Fruit fly (Drosophila melanogaster) whole organism, embryonic: ENCODE results near the gene Hrb27C.

Source experiments
- Antp ChIP-seq: fragments of 200-800 bp; sonication (Bioruptor generic); optimal IDR thresholded peaks from 3 replicates; lab custom pipeline; 2016; ENCODE audit warnings: missing biosample characterization, missing genetic modification characterization
- Atf-2 ChIP-seq: fragments of 200-800 bp; sonication (Bioruptor generic); optimal IDR thresholded peaks from 2 replicates; lab custom pipeline; 2016; ENCODE audit warnings: missing biosample characterization, missing genetic modification characterization
- CG11504 ChIP-seq: fragments of 200-800 bp; sonication (Bioruptor generic); optimal IDR thresholded peaks from 3 replicates; lab custom pipeline; 2019; ENCODE audit warnings: missing biosample characterization, mild to moderate bottlenecking, missing genetic modification characterization, moderate library complexity
- CG11560 ChIP-seq: fragments of 200-800 bp; sonication (Bioruptor generic); IDR thresholded peaks from 3 replicates; pipeline ENCODE4 v1.3.6; 2022; ENCODE audit warnings: missing biosample characterization, missing genetic modification characterization
- CG11723 ChIP-seq: fragments of 200-800 bp; sonication (Bioruptor generic); optimal IDR thresholded peaks from 2 replicates; lab custom pipeline; 2017; ENCODE audit warnings: missing biosample characterization, mild to moderate bottlenecking, missing genetic modification characterization
- CG12299 ChIP-seq: fragments of 200-800 bp; sonication (Bioruptor generic); optimal IDR thresholded peaks from 2 replicates; lab custom pipeline; 2018; ENCODE audit warnings: missing biosample characterization, mild to moderate bottlenecking, missing genetic modification characterization
- CG12659 ChIP-seq: fragments of 200-800 bp; sonication (Bioruptor generic); optimal IDR thresholded peaks from 3 replicates; lab custom pipeline; 2017; ENCODE audit warnings: mild to moderate bottlenecking, missing biosample characterization, missing genetic modification reagents, missing genetic modification characterization
- CG13287 ChIP-seq: fragments of 200-800 bp; sonication (Bioruptor generic); IDR thresholded peaks from 2 replicates; pipeline ENCODE4 v1.3.6; 2022; ENCODE audit warnings: missing biosample characterization, missing genetic modification characterization; ENCODE audit not compliant: partially characterized antibody
- CG13775 ChIP-seq: fragments of 200-800 bp; sonication (Bioruptor generic); optimal IDR thresholded peaks from 3 replicates; lab custom pipeline; 2017; ENCODE audit warnings: missing biosample characterization, mild to moderate bottlenecking, missing genetic modification characterization
- CG14710 ChIP-seq: fragments of 200-800 bp; sonication (Bioruptor generic); optimal IDR thresholded peaks from 3 replicates; lab custom pipeline; 2019; ENCODE audit warnings: missing biosample characterization, mild to moderate bottlenecking, missing genetic modification characterization, moderate library complexity
- CG15514 ChIP-seq: fragments of 200-800 bp; sonication (Bioruptor generic); optimal IDR thresholded peaks from 3 replicates; lab custom pipeline; 2017; ENCODE audit warnings: missing biosample characterization, missing genetic modification characterization, mild to moderate bottlenecking, moderate library complexity, missing genetic modification reagents
- CG15696 ChIP-seq: fragments of 200-800 bp; sonication (Bioruptor generic); optimal IDR thresholded peaks from 2 replicates; lab custom pipeline; 2019; ENCODE audit warnings: missing biosample characterization, mild to moderate bottlenecking, missing genetic modification characterization, moderate library complexity
- CG17186 ChIP-seq: fragments of 200-800 bp; sonication (Bioruptor generic); optimal IDR thresholded peaks from 3 replicates; lab custom pipeline; 2017; ENCODE audit warnings: missing biosample characterization, missing genetic modification reagents, missing genetic modification characterization
- CG17385 ChIP-seq: fragments of 200-800 bp; sonication (Bioruptor generic); optimal IDR thresholded peaks from 3 replicates; lab custom pipeline; 2018; ENCODE audit warnings: missing biosample characterization, mild to moderate bottlenecking, missing genetic modification characterization
- CG18011 ChIP-seq: fragments of 200-800 bp; sonication (Bioruptor generic); optimal IDR thresholded peaks from 2 replicates; lab custom pipeline; 2017; ENCODE audit warnings: missing biosample characterization, missing genetic modification characterization, mild to moderate bottlenecking, moderate library complexity, missing genotype
- CG18476 ChIP-seq: fragments of 200-800 bp; sonication (Bioruptor generic); optimal IDR thresholded peaks from 2 replicates; lab custom pipeline; 2016; ENCODE audit warnings: missing biosample characterization, mild to moderate bottlenecking, missing genetic modification characterization
- CG2116 ChIP-seq: fragments of 200-800 bp; sonication (Bioruptor generic); optimal IDR thresholded peaks from 3 replicates; lab custom pipeline; 2018; ENCODE audit warnings: missing biosample characterization, mild to moderate bottlenecking, missing genetic modification characterization
- CG30020 ChIP-seq: fragments of 200-800 bp; optimal IDR thresholded peaks from 2 replicates; lab custom pipeline; 2019; ENCODE audit warnings: missing biosample characterization, mild to moderate bottlenecking, missing genetic modification characterization, moderate library complexity
- CG3407 ChIP-seq: fragments of 200-800 bp; sonication (Bioruptor generic); optimal IDR thresholded peaks from 2 replicates; lab custom pipeline; 2018; ENCODE audit warnings: missing biosample characterization, mild to moderate bottlenecking, missing genetic modification characterization
- CG42726 ChIP-seq: fragments of 200-800 bp; sonication (Bioruptor generic); IDR thresholded peaks from 2 replicates; pipeline ENCODE4 v1.3.6; 2022; ENCODE audit warnings: missing biosample characterization, missing genetic modification characterization; ENCODE audit not compliant: partially characterized antibody
- CG4328 ChIP-seq: fragments of 200-800 bp; sonication (Bioruptor generic); optimal IDR thresholded peaks from 3 replicates; lab custom pipeline; 2017; ENCODE audit warnings: missing biosample characterization, missing genetic modification reagents, missing genetic modification characterization
- CG4820 ChIP-seq: fragments of 200-800 bp; sonication (Bioruptor generic); optimal IDR thresholded peaks from 3 replicates; lab custom pipeline; 2016; ENCODE audit warnings: missing biosample characterization, missing genetic modification characterization
- CG5245 ChIP-seq: fragments of 200-800 bp; sonication (Bioruptor generic); optimal IDR thresholded peaks from 3 replicates; lab custom pipeline; 2016; ENCODE audit warnings: missing biosample characterization, missing genetic modification characterization
- CG7556 ChIP-seq: fragments of 200-800 bp; sonication (Bioruptor generic); optimal IDR thresholded peaks from 2 replicates; lab custom pipeline; 2017; ENCODE audit warnings: missing biosample characterization, mild to moderate bottlenecking, missing genetic modification characterization
- CG9797 ChIP-seq: fragments of 200-800 bp; sonication (Bioruptor generic); optimal IDR thresholded peaks from 3 replicates; lab custom pipeline; 2018; ENCODE audit warnings: missing biosample characterization, mild to moderate bottlenecking, missing genetic modification characterization
- CoRest ChIP-seq: fragments of 200-800 bp; sonication (Bioruptor generic); optimal IDR thresholded peaks from 3 replicates; lab custom pipeline; 2018; ENCODE audit warnings: missing biosample characterization, mild to moderate bottlenecking, missing genetic modification characterization, moderate library complexity
- Dfd ChIP-seq, 2 experiments: fragments of >200 bp; optimal IDR thresholded peaks; 2 replicates each; lab custom pipeline; 2017; ENCODE audit warnings: missing biosample characterization in 2 of 2, missing genetic modification characterization in 2 of 2
- Dip3 ChIP-seq: fragments of 200-800 bp; sonication (Bioruptor generic); optimal IDR thresholded peaks from 3 replicates; lab custom pipeline; 2016; ENCODE audit warnings: missing biosample characterization, missing genetic modification characterization
- E2f2 ChIP-seq: fragments of 200-800 bp; sonication (Bioruptor generic); IDR thresholded peaks from 2 replicates; pipeline ENCODE4 v1.3.6; 2022; ENCODE audit warnings: missing biosample characterization, missing genetic modification characterization
- Ets65A ChIP-seq: fragments of 200-800 bp; sonication (Bioruptor generic); peaks from one replicate; lab custom pipeline; 2016; ENCODE audit warnings: missing biosample characterization, missing genetic modification characterization
- Fer1 ChIP-seq: fragments of 200-800 bp; sonication (Bioruptor generic); optimal IDR thresholded peaks from 2 replicates; lab custom pipeline; 2017; ENCODE audit warnings: missing biosample characterization, mild to moderate bottlenecking, missing genetic modification characterization
- HmgZ ChIP-seq: fragments of 200-800 bp; sonication (Bioruptor generic); optimal IDR thresholded peaks from 2 replicates; lab custom pipeline; 2018; ENCODE audit warnings: missing biosample characterization, mild to moderate bottlenecking, missing genetic modification characterization
- MBD-R2 ChIP-seq: fragments of 200-800 bp; sonication (Bioruptor generic); IDR thresholded peaks from 2 replicates; pipeline ENCODE4 v1.3.6; 2022; ENCODE audit warnings: missing biosample characterization, missing genetic modification characterization
- Max ChIP-seq: fragments of 200-800 bp; sonication (Bioruptor generic); optimal IDR thresholded peaks from 2 replicates; lab custom pipeline; 2016; ENCODE audit warnings: missing biosample characterization, mild to moderate bottlenecking, missing genetic modification characterization
- PHDP ChIP-seq: fragments of 200-800 bp; sonication (Bioruptor generic); optimal IDR thresholded peaks from 3 replicates; lab custom pipeline; 2018; ENCODE audit warnings: missing biosample characterization, mild to moderate bottlenecking, missing genetic modification characterization, moderate library complexity
- ase ChIP-seq: fragments of 200-800 bp; sonication (Bioruptor generic); IDR thresholded peaks from 3 replicates; pipeline ENCODE4 v1.3.6; 2022; ENCODE audit warnings: missing biosample characterization, missing genetic modification characterization
- az2 ChIP-seq: fragments of 200-800 bp; sonication (Bioruptor generic); optimal IDR thresholded peaks from 3 replicates; lab custom pipeline; 2016; ENCODE audit warnings: missing biosample characterization, missing genetic modification characterization
- dm ChIP-seq: fragments of 200-800 bp; sonication (Bioruptor generic); optimal IDR thresholded peaks from 3 replicates; lab custom pipeline; 2016; ENCODE audit warnings: missing biosample characterization, missing genetic modification characterization
- gro ChIP-seq: fragments of 200-800 bp; sonication (Bioruptor generic); optimal IDR thresholded peaks from 2 replicates; lab custom pipeline; 2016; ENCODE audit warnings: missing biosample characterization, missing genetic modification characterization
- ind ChIP-seq: fragments of 200-800 bp; sonication (Bioruptor generic); optimal IDR thresholded peaks from 3 replicates; lab custom pipeline; 2016; ENCODE audit warnings: missing biosample characterization, missing genetic modification characterization
- knrl ChIP-seq: fragments of 200-800 bp; sonication (Bioruptor generic); IDR thresholded peaks from 3 replicates; pipeline ENCODE4 v1.3.6; 2022; ENCODE audit warnings: missing biosample characterization, missing genetic modification characterization; ENCODE audit not compliant: partially characterized antibody
- nmo ChIP-seq: fragments of 200-800 bp; sonication (Bioruptor generic); optimal IDR thresholded peaks from 2 replicates; lab custom pipeline; 2018; ENCODE audit warnings: missing biosample characterization, mild to moderate bottlenecking, missing genetic modification characterization, moderate library complexity
- odd ChIP-seq: fragments of 200-800 bp; sonication (Bioruptor generic); optimal IDR thresholded peaks from 2 replicates; lab custom pipeline; 2017; ENCODE audit warnings: missing biosample characterization, mild to moderate bottlenecking, missing genetic modification characterization
- pb ChIP-seq: fragments of 200-800 bp; sonication (Bioruptor generic); optimal IDR thresholded peaks from 3 replicates; lab custom pipeline; 2016; ENCODE audit warnings: missing biosample characterization, missing genetic modification characterization
- sna ChIP-seq: fragments of 200-800 bp; sonication (Bioruptor generic); IDR thresholded peaks from 2 replicates; pipeline ENCODE4 v1.3.6; 2022; ENCODE audit warnings: missing biosample characterization, missing genetic modification characterization; ENCODE audit not compliant: partially characterized antibody
- stc ChIP-seq: fragments of 200-800 bp; sonication (Bioruptor generic); IDR thresholded peaks from 2 replicates; pipeline ENCODE4 v1.3.6; 2022; ENCODE audit warnings: missing biosample characterization, missing genetic modification characterization
- stwl ChIP-seq: fragments of 200-800 bp; sonication (Bioruptor generic); optimal IDR thresholded peaks from 3 replicates; lab custom pipeline; 2018; ENCODE audit warnings: missing biosample characterization, mild to moderate bottlenecking, missing genetic modification characterization, moderate library complexity

Hrb27C gene

DNA sequence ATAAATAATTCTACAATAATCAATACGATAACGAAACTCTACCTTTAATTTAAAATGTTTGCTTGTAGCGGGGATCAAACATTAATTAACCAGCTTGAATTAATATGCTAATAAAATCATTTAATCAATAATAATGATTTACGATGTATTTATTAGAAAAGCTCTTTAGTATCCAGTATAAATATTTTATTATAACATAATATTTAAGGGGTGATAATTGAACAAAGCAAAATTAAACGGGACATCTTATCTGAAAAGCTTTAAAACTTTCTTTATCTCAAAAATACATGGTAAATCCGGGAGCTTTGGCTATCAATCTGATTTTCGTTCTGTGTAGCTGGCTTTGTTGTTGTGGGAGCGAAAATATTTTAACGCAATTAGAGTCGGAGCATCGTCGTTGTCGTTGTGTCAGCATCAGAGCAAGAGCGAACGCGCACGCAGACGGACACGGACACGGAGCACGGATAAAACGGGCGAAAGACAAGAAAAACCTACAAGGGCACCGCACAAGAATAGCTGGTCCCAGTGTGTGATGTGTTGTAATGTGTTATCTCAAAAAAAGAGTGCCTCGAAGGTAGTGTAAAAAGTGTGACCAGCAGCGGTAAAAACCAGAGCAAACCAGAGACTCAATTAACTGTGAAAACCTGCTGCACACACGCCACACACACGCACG lies 45.8 kb upstream of the Hrb27C start, which contains the start of gene Nlg2 (continued):
- TF ChIP-seq Max (GFP tag; lab: Kevin White, UChicago): no peak
- TF ChIP-seq CG42726 (GFP tag; lab: Robert Waterston, UW): no peak
- no peak for TF ChIP-seq CG11560 (tag; lab: Robert Waterston, UW)
- peak; percentile 62 for TF ChIP-seq CG17385
- TF ChIP-seq CG30020 (tag; lab: Kevin White, UChicago): peak; percentile 17
- TF ChIP-seq ind: peak; percentile 45
- peak; percentile 60 for TF ChIP-seq odd (GFP tag; lab: Kevin White, UChicago)
- peak; percentile 6 for TF ChIP-seq CG15514 (GFP tag; lab: Kevin White, UChicago)
- TF ChIP-seq CG12659 (GFP tag; lab: Kevin White, UChicago): peak; percentile 73
- peak; percentile 87 for TF ChIP-seq Ets65A (GFP tag; lab: Kevin White, UChicago)
- no peak for TF ChIP-seq CG5245 (GFP tag; lab: Kevin White, UChicago)
- TF ChIP-seq CG11504 (tag; lab: Kevin White, UChicago): peak; percentile 84
- TF ChIP-seq PHDP (tag; lab: Kevin White, UChicago): peak; percentile 60
- peak; percentile 74 for TF ChIP-seq Fer1 (GFP tag; lab: Kevin White, UChicago)

DNA sequence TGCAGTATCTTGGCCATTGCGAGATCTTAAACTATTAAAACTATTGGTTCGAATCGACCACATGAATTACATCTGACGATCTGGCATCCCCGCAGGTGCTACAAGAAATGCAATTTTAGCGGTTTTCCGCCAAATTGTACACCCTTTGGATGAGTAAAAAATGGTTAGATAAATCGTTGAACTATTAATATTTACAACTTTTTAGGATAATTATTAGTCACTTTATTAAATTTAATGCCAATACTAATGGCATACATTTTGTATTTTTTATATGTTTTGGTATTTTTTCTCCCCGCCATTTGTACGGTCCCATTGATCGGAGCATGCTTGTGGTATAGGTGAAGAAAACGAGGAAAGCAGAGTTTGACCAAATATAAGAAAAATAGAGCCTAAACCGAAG lies 12.7 kb upstream of the Hrb27C start, which contains the start of the genes Polr1F and Rat1:
TSS of gene Polr1F (minus strand) at position 84 of the 400 bp plus-strand sequence.
TSS of gene Rat1 (plus strand) at position 323 of the 400 bp plus-strand sequence.
- TF ChIP-seq sna (GFP tag; lab: Robert Waterston, UW) (no peak), CG12299 (tag; lab: Kevin White, UChicago) (peak; percentile 3), CG18011 (GFP tag; lab: Kevin White, UChicago) (peak; percentile 17), ase (GFP tag; lab: Robert Waterston, UW) (no peak), Dfd (GFP tag; optimal IDR thresholded peaks at IDR 0.05; lab: Kevin White, UChicago) (no peak), MBD-R2 (GFP tag; lab: Robert Waterston, UW) (peak; percentile 89), gro (GFP tag; lab: Kevin White, UChicago) (peak; percentile 30), CG18476 (GFP tag; lab: Kevin White, UChicago) (peak; percentile 43), nmo (GFP tag; lab: Kevin White, UChicago) (peak; percentile 58), E2f2 (GFP tag; lab: Robert Waterston, UW) (peak; percentile 63), CG4820 (GFP tag; lab: Kevin White, UChicago) (peak; percentile 4), CG2116 (GFP tag; lab: Kevin White, UChicago) (peak; percentile 60), Dip3 (GFP tag; lab: Kevin White, UChicago) (peak; percentile 0), pb (GFP tag; lab: Kevin White, UChicago) (no peak), CoRest (tag; lab: Kevin White, UChicago) (peak; percentile 32), knrl (peak; percentile 20; the same call in 1 of the 3 replicates), CG15514 (GFP tag; lab: Kevin White, UChicago) (peak; percentile 69), CG13287 (GFP tag; lab: Robert Waterston, UW) (peak; percentile 54; the same call in 1 of the 2 replicates), az2 (GFP tag; lab: Kevin White, UChicago) (peak; percentile 21), HmgZ (peak; percentile 70), CG17186 (GFP tag; lab: Kevin White, UChicago) (peak; percentile 28), CG9797 (GFP tag; lab: Kevin White, UChicago) (peak; percentile 90), CG4328 (no peak), Ets65A (GFP tag; lab: Kevin White, UChicago) (peak; percentile 39), CG11723 (GFP tag; lab: Kevin White, UChicago) (no peak), dm (GFP tag; lab: Kevin White, UChicago) (peak; percentile 85), ind (peak; percentile 5), CG3407 (no peak), Atf-2 (GFP tag; lab: Kevin White, UChicago) (no peak), CG7556 (GFP tag; lab: Kevin White, UChicago) (peak; percentile 17), stc (GFP tag; lab: Robert Waterston, UW) (no peak), stwl (tag; lab: Kevin White, UChicago) (peak; percentile 30), CG15696 (tag; lab: Kevin White, UChicago) (peak; percentile 23), CG13775 (GFP tag; lab: Kevin White, UChicago) (peak; percentile 43), Antp (GFP tag; lab: Kevin White, UChicago) (peak; percentile 27), CG14710 (tag; lab: Kevin White, UChicago) (peak; percentile 75)
